Worm (Caenorhabditis elegans) whole organism, L4 larva: ENCODE measurements around the gene gcy-1.

Source experiments
- D1046.2 ChIP-seq: fragments of 200-800 bp; sonication (Bioruptor generic); IDR thresholded peaks from 2 replicates; pipeline ENCODE4 v1.3.6; 2022; ENCODE audit warnings: missing genetic modification characterization, missing compliant biosample characterization
- F44E2.7 ChIP-seq: fragments of 200-800 bp; sonication (Bioruptor generic); IDR thresholded peaks from 2 replicates; pipeline ENCODE4 v2.1.2; 2022; ENCODE audit warnings: missing genetic modification characterization, missing compliant biosample characterization
- T20F7.1 ChIP-seq: fragments of 200-800 bp; sonication (Bioruptor generic); optimal IDR thresholded peaks from 2 replicates; lab custom pipeline; 2018; ENCODE audit warnings: mild to moderate bottlenecking, missing genetic modification characterization, missing compliant biosample characterization
- Y5F2A.4 ChIP-seq: fragments of 200-800 bp; sonication (Bioruptor generic); optimal IDR thresholded peaks from 2 replicates; lab custom pipeline; 2018; ENCODE audit warnings: mild to moderate bottlenecking, missing genetic modification characterization, missing compliant biosample characterization
- ZK337.2 ChIP-seq: fragments of 200-800 bp; sonication (Bioruptor generic); IDR thresholded peaks from 2 replicates; pipeline ENCODE4 v1.3.6; 2022; ENCODE audit warnings: missing genetic modification reagents, missing genetic modification characterization, missing compliant biosample characterization
- aha-1 ChIP-seq: fragments of 150-350 bp; peaks from one replicate; lab custom pipeline; 2014; ENCODE audit warnings: missing biosample characterization, missing genetic modification characterization
- aly-2 ChIP-seq: sonication (generic microtip); optimal IDR thresholded peaks from 2 replicates; lab custom pipeline; 2018; ENCODE audit warnings: missing biosample characterization, missing genetic modification characterization
- ama-1 ChIP-seq: fragments of 150-350 bp; optimal IDR thresholded peaks from 2 replicates; lab custom pipeline; 2014; ENCODE audit warnings: inconsistent platforms, mixed read lengths
- arid-1 ChIP-seq: fragments of 200-800 bp; sonication (Bioruptor generic); conservative IDR thresholded peaks from 2 replicates; pipeline ENCODE4 v1.3.6; 2022; ENCODE audit warnings: missing genetic modification reagents, missing genetic modification characterization, missing compliant biosample characterization
- ceh-28 ChIP-seq: fragments of 150-350 bp; optimal IDR thresholded peaks from 2 replicates; lab custom pipeline; 2014; ENCODE audit warnings: missing biosample characterization, missing genetic modification reagents, missing genetic modification characterization
- ceh-82 ChIP-seq: sonication (generic microtip); optimal IDR thresholded peaks from 2 replicates; lab custom pipeline; 2017; ENCODE audit warnings: missing biosample characterization, missing genetic modification characterization
- ces-1 ChIP-seq: fragments of 150-350 bp; sonication (generic microtip); optimal IDR thresholded peaks from 4 replicates; lab custom pipeline; 2014; ENCODE audit warnings: missing biosample characterization, missing genetic modification reagents, missing genetic modification characterization
- daf-12 ChIP-seq: fragments of 150-350 bp; optimal IDR thresholded peaks from 2 replicates; lab custom pipeline; 2014; ENCODE audit warnings: missing biosample characterization, missing genetic modification reagents, missing genetic modification characterization
- daf-16 ChIP-seq, 3 experiments: sonication (generic microtip); optimal IDR thresholded peaks; 2 replicates each; lab custom pipeline; 2016 to 2017; ENCODE audit warnings: missing genetic modification characterization in 3 of 3, missing genetic modification reagents in 3 of 3, mild to moderate bottlenecking in 2 of 3, missing compliant biosample characterization in 2 of 3, missing biosample characterization in 1 of 3, moderate library complexity in 1 of 3
- dmd-6 ChIP-seq: fragments of 200-800 bp; sonication (Bioruptor generic); IDR thresholded peaks from 2 replicates; pipeline ENCODE4 v1.3.6; 2022; ENCODE audit warnings: missing genetic modification reagents, missing genetic modification characterization, missing compliant biosample characterization
- dmd-8 ChIP-seq: fragments of 200-800 bp; sonication (Bioruptor generic); IDR thresholded peaks from 2 replicates; pipeline ENCODE4 v1.3.6; 2022; ENCODE audit warnings: missing genetic modification characterization, missing compliant biosample characterization
- dmd-9 ChIP-seq: fragments of 200-800 bp; sonication (Bioruptor generic); IDR thresholded peaks from 2 replicates; pipeline ENCODE4 v1.3.6; 2022; ENCODE audit warnings: missing genetic modification reagents, missing genetic modification characterization, missing compliant biosample characterization
- dpl-1 ChIP-seq: fragments of 150-350 bp; optimal IDR thresholded peaks from 2 replicates; lab custom pipeline; 2014; ENCODE audit warnings: missing biosample characterization, missing genetic modification reagents, missing genetic modification characterization
- duxl-1 ChIP-seq: sonication (generic microtip); optimal IDR thresholded peaks from 2 replicates; lab custom pipeline; 2016; ENCODE audit warnings: mild to moderate bottlenecking, missing genetic modification characterization, moderate library complexity, missing compliant biosample characterization; ENCODE audit not compliant: poor library complexity
- gei-8 ChIP-seq: fragments of 200-800 bp; sonication (Bioruptor generic); optimal IDR thresholded peaks from 2 replicates; lab custom pipeline; 2018; ENCODE audit warnings: mild to moderate bottlenecking, missing genetic modification characterization, missing compliant biosample characterization
- hlh-11 ChIP-seq: fragments of 200-800 bp; sonication (Bioruptor generic); optimal IDR thresholded peaks from 2 replicates; lab custom pipeline; 2018; ENCODE audit warnings: mild to moderate bottlenecking, missing genetic modification characterization, missing compliant biosample characterization
- jun-1 ChIP-seq: fragments of 150-350 bp; optimal IDR thresholded peaks from 2 replicates; lab custom pipeline; 2014; ENCODE audit warnings: missing biosample characterization, missing genetic modification reagents, missing genetic modification characterization
- lim-7 ChIP-seq: fragments of 200-800 bp; sonication (Bioruptor generic); IDR thresholded peaks from 2 replicates; pipeline ENCODE4 v1.3.6; 2022; ENCODE audit warnings: missing genetic modification characterization, missing compliant biosample characterization
- lin-13 ChIP-seq: fragments of 150-350 bp; optimal IDR thresholded peaks from 2 replicates; lab custom pipeline; 2014; ENCODE audit warnings: missing biosample characterization, missing genetic modification reagents, missing genetic modification characterization
- lin-15B ChIP-seq: fragments of 150-350 bp; sonication (generic microtip); optimal IDR thresholded peaks from 3 replicates; lab custom pipeline; 2014; ENCODE audit warnings: missing biosample characterization, missing genetic modification characterization
- lin-38 ChIP-seq: fragments of 200-800 bp; sonication (Bioruptor generic); IDR thresholded peaks from 2 replicates; pipeline ENCODE4 v1.3.6; 2022; ENCODE audit warnings: missing genetic modification reagents, missing genetic modification characterization, missing compliant biosample characterization
- lin-39 ChIP-seq: fragments of 150-350 bp; optimal IDR thresholded peaks from 2 replicates; lab custom pipeline; 2014; ENCODE audit warnings: missing biosample characterization, missing genetic modification reagents, missing genetic modification characterization
- mdl-1 ChIP-seq, 2 experiments: fragments of 150-350 bp in 1 of 2; sonication (generic microtip) in 1 of 2; optimal IDR thresholded peaks; 2 replicates each; lab custom pipeline; 2014 to 2017; ENCODE audit warnings: missing biosample characterization in 2 of 2, missing genetic modification characterization in 2 of 2
- mes-2 ChIP-seq: sonication (generic microtip); optimal IDR thresholded peaks from 2 replicates; lab custom pipeline; 2016; ENCODE audit warnings: missing genotype, mild to moderate bottlenecking, missing genetic modification characterization, missing compliant biosample characterization; ENCODE audit not compliant: poor library complexity, severe bottlenecking
- nhr-10 ChIP-seq: fragments of 150-350 bp; optimal IDR thresholded peaks from 2 replicates; lab custom pipeline; 2014; ENCODE audit warnings: missing biosample characterization, missing genetic modification characterization
- nhr-237 ChIP-seq: sonication (generic microtip); optimal IDR thresholded peaks from 2 replicates; lab custom pipeline; 2017; ENCODE audit warnings: missing biosample characterization, missing genetic modification characterization
- nhr-25 ChIP-seq: sonication (generic microtip); optimal IDR thresholded peaks from 2 replicates; lab custom pipeline; 2017; ENCODE audit warnings: missing genetic modification characterization, mild to moderate bottlenecking, missing compliant biosample characterization, antibody characterized with exemption, moderate library complexity, borderline replicate concordance; ENCODE audit not compliant: insufficient read depth
- nhr-48 ChIP-seq: sonication (generic microtip); optimal IDR thresholded peaks from 2 replicates; lab custom pipeline; 2016; ENCODE audit warnings: mild to moderate bottlenecking, missing genetic modification characterization, missing compliant biosample characterization
- nhr-6 ChIP-seq: fragments of 150-350 bp; optimal IDR thresholded peaks from 2 replicates; lab custom pipeline; 2014; ENCODE audit warnings: missing biosample characterization, missing genetic modification characterization
- nhr-76 ChIP-seq: fragments of 150-350 bp; optimal IDR thresholded peaks from 2 replicates; lab custom pipeline; 2014; ENCODE audit warnings: missing biosample characterization, missing genetic modification characterization
- nhr-77 ChIP-seq: fragments of 150-350 bp; optimal IDR thresholded peaks from 2 replicates; lab custom pipeline; 2014; ENCODE audit warnings: missing biosample characterization, missing genetic modification characterization
- pqm-1 ChIP-seq: sonication (generic microtip); optimal IDR thresholded peaks from 2 replicates; lab custom pipeline; 2017; ENCODE audit warnings: missing biosample characterization, missing genetic modification characterization
- rbr-2 ChIP-seq: sonication (generic microtip); optimal IDR thresholded peaks from 2 replicates; lab custom pipeline; 2016; ENCODE audit warnings: missing genotype, missing genetic modification characterization, missing compliant biosample characterization
- snpc-4 ChIP-seq: fragments of 150-350 bp; optimal IDR thresholded peaks from 2 replicates; lab custom pipeline; 2014; ENCODE audit warnings: missing biosample characterization, missing genetic modification characterization
- spr-1 ChIP-seq: sonication (generic microtip); optimal IDR thresholded peaks from 2 replicates; lab custom pipeline; 2016; ENCODE audit warnings: mild to moderate bottlenecking, missing genetic modification characterization, missing compliant biosample characterization
- tag-97 ChIP-seq: fragments of 200-800 bp; sonication (Bioruptor generic); IDR thresholded peaks from 2 replicates; pipeline ENCODE4 v1.3.6; 2022; ENCODE audit warnings: missing genetic modification characterization, missing compliant biosample characterization
- tra-1 ChIP-seq: fragments of 200-800 bp; sonication (Bioruptor generic); IDR thresholded peaks from 2 replicates; pipeline ENCODE4 v1.3.6; 2022; ENCODE audit warnings: missing genetic modification reagents, missing genetic modification characterization, missing compliant biosample characterization
- unc-130 ChIP-seq: sonication (generic microtip); optimal IDR thresholded peaks from 2 replicates; lab custom pipeline; 2016; ENCODE audit warnings: missing genetic modification reagents, missing genetic modification characterization, missing compliant biosample characterization
- unc-39 ChIP-seq: sonication (generic microtip); optimal IDR thresholded peaks from 2 replicates; lab custom pipeline; 2017; ENCODE audit warnings: missing biosample characterization, missing genetic modification characterization
- unc-62 ChIP-seq, 3 experiments: fragments of 150-350 bp in 1 of 3; sonication (generic microtip); optimal IDR thresholded peaks in 2 of 3; peaks in 1 of 3; 1 replicate in 1 of 3; 2 replicates in 2 of 3; lab custom pipeline; 2014 to 2017; ENCODE audit warnings: missing biosample characterization in 3 of 3, missing genetic modification characterization in 3 of 3, missing genetic modification reagents in 3 of 3, missing genotype in 1 of 3
- zag-1 ChIP-seq: fragments of 150-350 bp; optimal IDR thresholded peaks from 2 replicates; lab custom pipeline; 2014; ENCODE audit warnings: missing biosample characterization, missing genetic modification characterization
- zip-2 ChIP-seq: fragments of 150-350 bp; optimal IDR thresholded peaks from 2 replicates; lab custom pipeline; 2014; ENCODE audit warnings: missing biosample characterization, missing genetic modification characterization
- ztf-11 ChIP-seq: fragments of 150-350 bp; optimal IDR thresholded peaks from 2 replicates; lab custom pipeline; 2014; ENCODE audit warnings: missing biosample characterization, missing genetic modification characterization
- ztf-7 ChIP-seq: fragments of 150-350 bp; optimal IDR thresholded peaks from 2 replicates; lab custom pipeline; 2014; ENCODE audit warnings: missing biosample characterization, missing genetic modification characterization

gcy-1 gene

DNA sequence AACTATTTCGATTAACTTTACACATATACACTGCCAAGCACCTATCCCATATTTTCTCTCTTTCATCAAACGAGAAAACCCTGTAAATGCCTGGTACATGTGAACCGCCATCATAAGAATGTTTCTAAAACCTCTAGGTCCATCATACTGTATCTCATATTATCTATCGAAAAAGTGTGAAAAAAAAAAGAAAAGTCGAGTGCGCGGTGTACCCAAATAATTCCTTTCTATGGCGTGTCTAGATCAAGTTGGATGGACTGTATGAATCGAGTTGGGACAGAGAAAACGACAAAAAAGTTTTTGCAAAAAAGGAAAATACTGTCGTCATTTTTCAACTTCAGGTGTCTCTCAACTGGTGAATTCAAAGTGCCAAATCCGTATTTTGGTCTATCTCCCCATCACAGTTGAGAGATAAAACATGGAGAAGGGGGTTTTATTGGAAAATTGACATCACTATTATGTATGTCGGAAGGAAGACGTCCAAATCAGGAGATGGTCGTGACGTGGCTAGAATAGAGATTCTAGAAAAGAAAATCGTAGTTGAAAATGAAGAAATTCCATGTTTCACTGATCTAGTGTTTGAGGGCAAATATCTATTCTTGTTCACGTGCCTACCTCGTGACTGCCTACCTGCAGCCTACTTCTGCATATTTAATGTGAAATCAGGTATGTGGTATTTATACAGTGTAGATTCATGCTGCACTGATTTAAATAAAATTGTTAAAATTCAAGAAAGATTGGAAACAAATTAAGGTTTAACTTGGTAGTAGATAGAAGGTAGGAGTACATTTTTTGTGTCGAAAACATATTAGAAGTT is 23.3 kb downstream of the gcy-1 start (continued):
- TF ChIP-seq pqm-1 (no peak), nhr-237 (tag; lab: Kevin White, UChicago) (no peak), Y5F2A.4 (GFP tag; lab: Kevin White, UChicago) (no peak), snpc-4 (no peak), tra-1 (GFP tag; lab: Robert Waterston, UW) (0 out of 2 replicates have a peak, but pooled peaks have one; percentile 61), lim-7 (no peak), aly-2 (tag; lab: Kevin White, UChicago) (no peak), dmd-6 (peak; percentile 46), ztf-7 (tag; lab: Kevin White, UChicago) (no peak), unc-39 (tag; lab: Kevin White, UChicago) (no peak), ceh-28 (tag; lab: Kevin White, UChicago) (no peak), mdl-1 (tag; optimal IDR thresholded peaks at IDR 0.05; lab: Kevin White, UChicago) (peak in 1 of 2 experiments; percentile 25), unc-130 (GFP tag; lab: Kevin White, UChicago) (no peak), rbr-2 (no peak), jun-1 (tag; lab: Kevin White, UChicago) (no peak), F44E2.7 (GFP tag; lab: Robert Waterston, UW) (no peak), gei-8 (peak; percentile 5), aha-1 (tag; lab: Kevin White, UChicago) (peak; percentile 93), D1046.2 (GFP tag; lab: Robert Waterston, UW) (no peak), ama-1 (lab: Kevin White, UChicago) (no peak), zip-2 (tag; lab: Kevin White, UChicago) (no peak), nhr-76 (tag; lab: Kevin White, UChicago) (no peak), dpl-1 (GFP tag; lab: Kevin White, UChicago) (no peak), daf-16 (GFP tag; optimal IDR thresholded peaks at IDR 0.05; lab: Kevin White, UChicago) (no peak), daf-16 (tag; optimal IDR thresholded peaks at IDR 0.05; lab: Kevin White, UChicago) (no peak), ZK337.2 (GFP tag; lab: Robert Waterston, UW) (no peak), lin-38 (no peak), spr-1 (no peak), duxl-1 (tag; lab: Kevin White, UChicago) (no peak), lin-15B (tag; lab: Kevin White, UChicago) (no peak), dmd-8 (no peak), arid-1 (GFP tag; lab: Robert Waterston, UW) (no peak), ceh-82 (tag; lab: Kevin White, UChicago) (no peak), hlh-11 (tag; lab: Kevin White, UChicago) (peak; percentile 30), unc-62 (GFP tag; optimal IDR thresholded peaks at IDR 0.05 in 1 of 2; lab: Kevin White, UChicago) (peak in 1 of 2 experiments; percentile 59), unc-62 (tag; optimal IDR thresholded peaks at IDR 0.05; lab: Kevin White, UChicago) (no peak)
- TF ChIP-seq, all 104 proteins: peak for 10

DNA sequence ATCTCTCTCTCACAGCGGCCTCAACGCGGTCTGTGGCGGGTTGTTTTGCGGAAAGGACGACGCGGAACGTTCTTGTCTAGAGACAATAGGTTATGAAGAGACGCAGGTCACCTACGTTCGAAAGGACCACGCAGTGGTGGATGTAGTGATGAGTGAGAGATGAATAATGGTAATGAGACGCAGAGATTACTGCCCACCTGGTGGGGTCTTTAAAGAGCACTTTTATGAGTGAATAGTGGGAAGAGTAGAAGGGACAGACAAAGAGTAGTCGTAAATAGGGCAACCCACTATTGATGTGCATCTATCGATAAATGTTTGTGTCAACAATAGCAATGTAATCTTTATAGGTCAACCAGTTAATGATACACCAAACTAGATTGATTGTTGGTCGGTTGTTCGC is 25.7 kb downstream of the gcy-1 start:
- TF ChIP-seq nhr-10 (tag; lab: Kevin White, UChicago): no peak
- TF ChIP-seq ceh-82 (tag; lab: Kevin White, UChicago): no peak
- no peak for TF ChIP-seq dmd-9 (GFP tag; lab: Robert Waterston, UW)
- no peak for TF ChIP-seq daf-12 (tag; lab: Kevin White, UChicago)
- no peak for TF ChIP-seq tag-97 (GFP tag; lab: Robert Waterston, UW)
- TF ChIP-seq pqm-1: no peak
- TF ChIP-seq nhr-77 (tag; lab: Kevin White, UChicago): no peak
- TF ChIP-seq dmd-8: 0 out of 2 replicates have a peak, but pooled peaks have one; percentile 27
- TF ChIP-seq lin-39: no peak
- TF ChIP-seq zag-1 (tag; lab: Kevin White, UChicago): no peak
- no peak for TF ChIP-seq T20F7.1 (GFP tag; lab: Kevin White, UChicago)
- no peak for TF ChIP-seq nhr-25 (tag; lab: Kevin White, UChicago)
- no peak for TF ChIP-seq lin-13 (GFP tag; lab: Kevin White, UChicago)
- no peak for TF ChIP-seq rbr-2
- TF ChIP-seq lin-38: no peak
- TF ChIP-seq D1046.2 (GFP tag; lab: Robert Waterston, UW): no peak
- TF ChIP-seq aha-1 (tag; lab: Kevin White, UChicago): no peak
- TF ChIP-seq ces-1: no peak
- no peak for TF ChIP-seq nhr-48 (tag; lab: Kevin White, UChicago)
- TF ChIP-seq mes-2: peak; percentile 5
- no peak for TF ChIP-seq ztf-11 (tag; lab: Kevin White, UChicago)
- peak; percentile 77 for TF ChIP-seq nhr-6 (tag; lab: Kevin White, UChicago)
- TF ChIP-seq daf-16 (GFP tag; optimal IDR thresholded peaks at IDR 0.05; lab: Kevin White, UChicago): no peak
- TF ChIP-seq daf-16 (tag; optimal IDR thresholded peaks at IDR 0.05; lab: Kevin White, UChicago): peak; percentile 11
- no peak for TF ChIP-seq lin-15B (tag; lab: Kevin White, UChicago)
- TF ChIP-seq ztf-7 (tag; lab: Kevin White, UChicago): no peak
